Worm (Caenorhabditis elegans): Measurements from ENCODE around the gene hint-3.

- TF ChIP-seq tbx-2 (tag; optimal IDR thresholded peaks at IDR 0.05) = no peak
- no peak for TF ChIP-seq pha-2 (tag; optimal IDR thresholded peaks at IDR 0.05)
- no peak for TF ChIP-seq unc-55 (GFP tag; optimal IDR thresholded peaks at IDR 0.05)
- TF ChIP-seq ceh-48 (tag; optimal IDR thresholded peaks at IDR 0.05) = no peak
- TF ChIP-seq npax-4 (tag; optimal IDR thresholded peaks at IDR 0.05) = no peak
- no peak for TF ChIP-seq sox-4 (tag; optimal IDR thresholded peaks at IDR 0.05)
- TF ChIP-seq pha-4 (tag; optimal IDR thresholded peaks at IDR 0.05) = no peak
- TF ChIP-seq pag-3 (tag; optimal IDR thresholded peaks at IDR 0.05; ENCODE audit: borderline replicate concordance) = no peak
- TF ChIP-seq hlh-8 (tag; optimal IDR thresholded peaks at IDR 0.05) = no peak
- TF ChIP-seq pat-9 (tag; optimal IDR thresholded peaks at IDR 0.05) = no peak
These were observed 36.2 kb upstream of the hint-3 start, which contains the start of the genes ZK105.6 and ZK105.8 for ce11 chrV:7723967-7724544.
